Fruit fly (Drosophila melanogaster): ENCODE measurements around the gene CycT.

Gene CycT

DNA sequence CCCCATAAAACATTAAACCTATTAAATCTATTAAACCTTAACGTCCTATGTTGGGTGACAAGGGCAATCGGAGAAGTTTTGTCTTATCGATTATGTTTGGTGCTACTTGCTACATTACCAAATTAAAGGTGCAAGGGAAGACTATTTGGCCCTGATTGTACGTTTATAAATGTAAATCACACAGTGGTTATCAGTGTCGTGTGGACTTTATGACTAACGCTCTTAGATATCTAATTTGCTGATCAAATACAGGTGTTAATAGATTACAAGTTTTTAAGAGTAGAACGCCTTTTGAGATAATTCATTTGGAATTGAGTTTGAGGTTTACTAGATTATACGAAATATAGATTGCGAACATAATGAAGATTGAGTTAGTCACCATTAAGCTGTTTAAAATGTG, 18.7 kb downstream of the CycT start (continued):
- no peak for TF ChIP-seq CG12219 (GFP tag; optimal IDR thresholded peaks at IDR 0.05)
- peak; percentile 46 for TF ChIP-seq CG10543 (GFP tag; optimal IDR thresholded peaks at IDR 0.05)
- no peak for TF ChIP-seq usp (GFP tag; optimal IDR thresholded peaks at IDR 0.05)
- TF ChIP-seq zen2 (GFP tag; IDR thresholded peaks at IDR 0.05; ENCODE audit: partially characterized antibody), result no peak
- no peak for TF ChIP-seq CG7839 (tag; optimal IDR thresholded peaks at IDR 0.05)
- TF ChIP-seq HmgZ (tag; optimal IDR thresholded peaks at IDR 0.05), result peak; percentile 32
- TF ChIP-seq Hr3 (GFP tag; optimal IDR thresholded peaks at IDR 0.05), result no peak
- no peak for TF ChIP-seq Doc2 (GFP tag; IDR thresholded peaks at IDR 0.05)
- no peak for TF ChIP-seq CG12155 (GFP tag; optimal IDR thresholded peaks at IDR 0.05)
- TF ChIP-seq Sry-δ (GFP tag; optimal IDR thresholded peaks at IDR 0.05), result no peak
- TF ChIP-seq CG7745 (tag; optimal IDR thresholded peaks at IDR 0.05), result no peak
- no peak for TF ChIP-seq CG7271 (tag; optimal IDR thresholded peaks at IDR 0.05)
- TF ChIP-seq CG16815 (GFP tag; optimal IDR thresholded peaks at IDR 0.05), result no peak
- no peak for TF ChIP-seq CG12071 (GFP tag; optimal IDR thresholded peaks at IDR 0.05)

DNA sequence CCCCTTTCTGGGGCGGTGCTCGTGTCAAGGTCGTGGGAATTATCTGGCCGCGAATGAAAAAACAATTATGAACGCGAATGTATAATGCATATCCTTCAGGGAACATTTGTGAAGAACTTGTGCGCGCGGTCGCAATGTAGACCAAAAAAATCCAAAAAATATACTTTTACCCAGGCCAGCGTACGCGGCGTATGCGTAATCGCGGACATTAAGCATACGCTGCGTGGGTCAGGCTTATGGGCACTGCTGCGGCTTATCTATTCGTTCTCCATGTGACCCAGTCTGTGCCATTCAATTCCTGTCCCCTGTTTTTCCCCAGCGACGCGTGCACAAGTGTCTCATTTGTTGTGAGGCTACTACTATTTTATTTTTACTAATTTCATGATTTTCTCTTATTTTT, 19.3 kb downstream of the CycT start:
- TF ChIP-seq knrl (GFP tag; IDR thresholded peaks at IDR 0.05; ENCODE audit: partially characterized antibody) (no peak), CG7372 (GFP tag; IDR thresholded peaks at IDR 0.05) (peak; percentile 93)

DNA sequence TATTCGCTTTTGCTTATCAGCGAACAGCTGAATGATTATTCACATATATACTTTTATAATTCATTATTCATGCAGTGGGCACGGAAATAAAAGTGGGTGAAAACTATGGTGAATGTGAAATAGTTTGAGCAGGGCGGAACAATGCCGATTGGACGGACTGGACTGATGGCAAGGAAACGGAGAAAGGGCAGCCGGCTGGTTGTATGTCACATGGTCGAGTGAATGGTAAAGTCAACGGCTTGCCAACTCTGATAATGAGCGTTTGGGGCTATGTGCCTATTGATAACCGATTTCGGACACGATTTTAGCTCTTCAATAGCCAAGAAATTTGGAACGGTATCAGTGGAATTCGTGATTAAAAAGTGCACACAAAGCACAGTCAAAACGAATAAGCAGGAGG, 21.8 kb downstream of the CycT start:
- no peak for TF ChIP-seq cad (GFP tag; optimal IDR thresholded peaks at IDR 0.05)
- TF ChIP-seq CG10431 (GFP tag; optimal IDR thresholded peaks at IDR 0.05), result no peak
- peak; percentile 86 for TF ChIP-seq pfk (GFP tag; optimal IDR thresholded peaks at IDR 0.05)
- no peak for TF ChIP-seq CG10654 (GFP tag; optimal IDR thresholded peaks at IDR 0.05)
- TF ChIP-seq Usf (GFP tag; optimal IDR thresholded peaks at IDR 0.05), result no peak
- TF ChIP-seq vvl (GFP tag; IDR thresholded peaks at IDR 0.05), result peak; percentile 49; the same call in 1 of the 2 replicates
- TF ChIP-seq CG14441 (GFP tag; IDR thresholded peaks at IDR 0.05), result 0 out of 2 replicates have a peak, but pooled peaks have one; percentile 10
- TF ChIP-seq CG2199 (GFP tag; IDR thresholded peaks at IDR 0.05), result 0 out of 3 replicates have a peak, but pooled peaks have one; percentile 36
- peak; percentile 51 for TF ChIP-seq exex (tag; optimal IDR thresholded peaks at IDR 0.05)

DNA sequence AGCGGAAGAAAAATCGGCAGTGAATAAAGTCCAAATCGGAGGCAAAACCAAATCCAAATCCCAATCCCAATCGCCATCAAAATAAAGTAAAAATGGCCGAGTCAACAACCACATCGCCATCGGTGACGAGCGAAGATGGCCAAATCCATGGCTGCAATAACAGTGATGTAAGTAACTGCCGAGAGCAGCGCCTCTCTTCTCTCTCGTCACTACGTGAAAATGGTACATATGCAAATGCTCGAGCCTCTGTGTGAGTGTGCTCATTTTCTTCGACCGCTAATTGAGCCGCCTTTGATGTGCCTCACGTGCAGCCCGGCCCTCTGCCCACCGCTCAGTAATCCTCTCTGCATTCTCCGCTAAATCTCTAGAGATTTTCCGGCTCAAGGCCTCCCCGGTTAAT, 23.2 kb downstream of the CycT start:
- TF ChIP-seq ato (GFP tag; IDR thresholded peaks at IDR 0.05; ENCODE audit: partially characterized antibody) (no peak), CG7987 (GFP tag; optimal IDR thresholded peaks at IDR 0.05) (peak; percentile 25), insv (GFP tag; optimal IDR thresholded peaks at IDR 0.05) (no peak), sna (GFP tag; IDR thresholded peaks at IDR 0.05; ENCODE audit: partially characterized antibody) (no peak), so (GFP tag; IDR thresholded peaks at IDR 0.05) (0 out of 3 replicates have a peak, but pooled peaks have one; percentile 9), Hr78 (GFP tag; optimal IDR thresholded peaks at IDR 0.05) (no peak), run (tag; optimal IDR thresholded peaks at IDR 0.05) (no peak), CG42726 (GFP tag; IDR thresholded peaks at IDR 0.05; ENCODE audit: partially characterized antibody) (no peak), CG8944 (GFP tag; optimal IDR thresholded peaks at IDR 0.05) (no peak), jumu (GFP tag; optimal IDR thresholded peaks at IDR 0.05) (no peak), Hr51 (GFP tag; optimal IDR thresholded peaks at IDR 0.05) (no peak), unpg (GFP tag; optimal IDR thresholded peaks at IDR 0.05) (no peak), Med (GFP tag) (peak; percentile 40), Bteb2 (GFP tag; optimal IDR thresholded peaks at IDR 0.05) (no peak), ken (GFP tag; IDR thresholded peaks at IDR 0.05) (0 out of 3 replicates have a peak, but pooled peaks have one; percentile 17), TFAM (GFP tag; optimal IDR thresholded peaks at IDR 0.05) (no peak), zen (tag; optimal IDR thresholded peaks at IDR 0.05) (peak; percentile 43), Meics (GFP tag; optimal IDR thresholded peaks at IDR 0.05) (peak; percentile 47), nom (GFP tag; optimal IDR thresholded peaks at IDR 0.05) (no peak), NFAT (GFP tag; IDR thresholded peaks at IDR 0.05) (no peak), Eip74EF (GFP tag; optimal IDR thresholded peaks at IDR 0.05) (peak in 1 of 2 experiments; percentile 49), CG12236 (GFP tag; optimal IDR thresholded peaks at IDR 0.05) (no peak)
